Fruit fly (Drosophila melanogaster) whole organism, embryonic: Measurements from ENCODE around the gene CG45011.
A peak's percentile ranks its signal among the peaks of the same experiment; 100 is the strongest.

Experiments
- Bteb2 ChIP-seq: fragments of 200-800 bp; sonication (Bioruptor generic); optimal IDR thresholded peaks from 2 replicates; lab custom pipeline; 2016; ENCODE audit warnings: missing biosample characterization, missing genetic modification characterization
- CG10543 ChIP-seq: fragments of 200-800 bp; sonication (Bioruptor generic); optimal IDR thresholded peaks from 3 replicates; lab custom pipeline; 2017; ENCODE audit warnings: missing biosample characterization, mild to moderate bottlenecking, missing genetic modification characterization, moderate library complexity
- CG10654 ChIP-seq: fragments of 200-800 bp; sonication (Bioruptor generic); optimal IDR thresholded peaks from 2 replicates; lab custom pipeline; 2016; ENCODE audit warnings: missing biosample characterization, missing genetic modification characterization
- CG11085 ChIP-seq: fragments of 200-800 bp; sonication (Bioruptor generic); IDR thresholded peaks from 2 replicates; pipeline ENCODE4 v1.3.6; 2022; ENCODE audit warnings: missing biosample characterization, missing genetic modification characterization
- CG11247 ChIP-seq: fragments of 200-800 bp; sonication (Bioruptor generic); IDR thresholded peaks from 2 replicates; pipeline ENCODE4 v1.3.6; 2022; ENCODE audit warnings: missing biosample characterization, missing genetic modification characterization
- CG11398 ChIP-seq: fragments of 200-800 bp; sonication (Bioruptor generic); optimal IDR thresholded peaks from 2 replicates; lab custom pipeline; 2016; ENCODE audit warnings: missing biosample characterization, missing genetic modification characterization
- CG12236 ChIP-seq: fragments of 200-800 bp; sonication (Bioruptor generic); optimal IDR thresholded peaks from 2 replicates; lab custom pipeline; 2016; ENCODE audit warnings: missing biosample characterization, missing genetic modification characterization
- CG12744 ChIP-seq: fragments of 200-800 bp; sonication (Bioruptor generic); optimal IDR thresholded peaks from 2 replicates; lab custom pipeline; 2016; ENCODE audit warnings: missing biosample characterization, missing genetic modification characterization
- CG15011 ChIP-seq: fragments of 200-800 bp; sonication (Bioruptor generic); optimal IDR thresholded peaks from 3 replicates; lab custom pipeline; 2018; ENCODE audit warnings: missing biosample characterization, mild to moderate bottlenecking, missing genetic modification characterization
- CG15601 ChIP-seq: fragments of 200-800 bp; sonication (Bioruptor generic); optimal IDR thresholded peaks from 3 replicates; lab custom pipeline; 2019; ENCODE audit warnings: missing biosample characterization, mild to moderate bottlenecking, missing genetic modification characterization, moderate library complexity
- CG2120 ChIP-seq: fragments of 200-800 bp; sonication (Bioruptor generic); optimal IDR thresholded peaks from 3 replicates; lab custom pipeline; 2016; ENCODE audit warnings: missing biosample characterization, missing genetic modification characterization
- CG4820 ChIP-seq: fragments of 200-800 bp; sonication (Bioruptor generic); optimal IDR thresholded peaks from 3 replicates; lab custom pipeline; 2016; ENCODE audit warnings: missing biosample characterization, missing genetic modification characterization
- CG8290 ChIP-seq, 3 experiments: fragments of 200-800 bp; sonication (Bioruptor generic); optimal IDR thresholded peaks; 2 replicates each; lab custom pipeline; 2016 to 2019; ENCODE audit warnings: missing biosample characterization in 3 of 3, missing genetic modification characterization in 3 of 3, mild to moderate bottlenecking in 2 of 3, moderate library complexity in 1 of 3
- CG9876 ChIP-seq: fragments of 200-800 bp; sonication (Bioruptor generic); optimal IDR thresholded peaks from 2 replicates; lab custom pipeline; 2016; ENCODE audit warnings: missing biosample characterization, missing genetic modification characterization
- Ets65A ChIP-seq: fragments of 200-800 bp; sonication (Bioruptor generic); peaks from one replicate; lab custom pipeline; 2016; ENCODE audit warnings: missing biosample characterization, missing genetic modification characterization
- GATAe ChIP-seq: fragments of 200-800 bp; sonication (Bioruptor generic); conservative IDR thresholded peaks from 2 replicates; pipeline ENCODE4 v1.3.6; 2022; ENCODE audit warnings: missing biosample characterization, missing genetic modification characterization
- HLH54F ChIP-seq: fragments of 200-800 bp; sonication (Bioruptor generic); optimal IDR thresholded peaks from 3 replicates; lab custom pipeline; 2016; ENCODE audit warnings: missing biosample characterization, missing genetic modification characterization
- Lhr ChIP-seq: fragments of 200-800 bp; sonication (Bioruptor generic); optimal IDR thresholded peaks from 3 replicates; lab custom pipeline; 2017; ENCODE audit warnings: mild to moderate bottlenecking, missing biosample characterization, missing genetic modification reagents, missing genetic modification characterization
- MESR4 ChIP-seq: fragments of 200-800 bp; sonication (Bioruptor generic); optimal IDR thresholded peaks from 2 replicates; lab custom pipeline; 2018; ENCODE audit warnings: missing biosample characterization, mild to moderate bottlenecking, missing genetic modification characterization, moderate library complexity
- Med ChIP-seq: fragments of 200-800 bp; sonication (Bioruptor generic); peaks from one replicate; lab custom pipeline; 2016; ENCODE audit warnings: missing biosample characterization, missing genetic modification characterization, mild to moderate bottlenecking, inconsistent platforms, moderate library complexity
- Nf-YC ChIP-seq: fragments of 200-800 bp; optimal IDR thresholded peaks from 3 replicates; lab custom pipeline; 2019; ENCODE audit warnings: missing biosample characterization, mild to moderate bottlenecking, missing genetic modification characterization, moderate library complexity
- Scr ChIP-seq: fragments of 200-800 bp; sonication (Bioruptor generic); IDR thresholded peaks from 2 replicates; pipeline ENCODE4 v1.3.6; 2022; ENCODE audit warnings: missing biosample characterization, missing genetic modification characterization; ENCODE audit not compliant: partially characterized antibody
- ase ChIP-seq: fragments of 200-800 bp; sonication (Bioruptor generic); IDR thresholded peaks from 3 replicates; pipeline ENCODE4 v1.3.6; 2022; ENCODE audit warnings: missing biosample characterization, missing genetic modification characterization
- bcd ChIP-seq: fragments of 200-800 bp; sonication (Bioruptor generic); optimal IDR thresholded peaks from 2 replicates; lab custom pipeline; 2017; ENCODE audit warnings: missing biosample characterization, mild to moderate bottlenecking, missing genetic modification characterization
- btn ChIP-seq: fragments of 200-800 bp; sonication (Bioruptor generic); optimal IDR thresholded peaks from 2 replicates; lab custom pipeline; 2016; ENCODE audit warnings: missing biosample characterization, missing genetic modification characterization
- chinmo ChIP-seq: fragments of 200-800 bp; sonication (Bioruptor generic); IDR thresholded peaks from 4 replicates; pipeline ENCODE4 v1.3.6; 2022; ENCODE audit warnings: missing biosample characterization, missing genetic modification characterization; ENCODE audit not compliant: partially characterized antibody
- crp ChIP-seq, 2 experiments: fragments of 200-800 bp; sonication (Bioruptor generic); optimal IDR thresholded peaks; 2 replicates in 1 of 2; 3 replicates in 1 of 2; lab custom pipeline; 2017; ENCODE audit warnings: missing biosample characterization in 2 of 2, missing genetic modification characterization in 2 of 2, mild to moderate bottlenecking in 1 of 2, moderate library complexity in 1 of 2
- eve ChIP-seq, 2 experiments: fragments of >200 bp; optimal IDR thresholded peaks; 2 replicates each; lab custom pipeline; 2017; ENCODE audit warnings: missing biosample characterization in 2 of 2, missing genetic modification characterization in 2 of 2
- exex ChIP-seq: fragments of 200-800 bp; sonication (Bioruptor generic); optimal IDR thresholded peaks from 4 replicates; lab custom pipeline; 2018; ENCODE audit warnings: missing biosample characterization, mild to moderate bottlenecking, missing genetic modification characterization, moderate library complexity
- fd3F ChIP-seq: fragments of 200-800 bp; sonication (Bioruptor generic); optimal IDR thresholded peaks from 2 replicates; lab custom pipeline; 2018; ENCODE audit warnings: missing biosample characterization, mild to moderate bottlenecking, missing genetic modification characterization, moderate library complexity
- gem ChIP-seq: fragments of 200-800 bp; sonication (Bioruptor generic); optimal IDR thresholded peaks from 2 replicates; lab custom pipeline; 2019; ENCODE audit warnings: missing biosample characterization, mild to moderate bottlenecking, missing genetic modification characterization, moderate library complexity
- grn ChIP-seq: fragments of 200-800 bp; sonication (Bioruptor generic); optimal IDR thresholded peaks from 3 replicates; lab custom pipeline; 2017; ENCODE audit warnings: missing biosample characterization, missing genetic modification characterization
- hkb ChIP-seq, 2 experiments: fragments of 200-800 bp in 1 of 2; fragments of >200 bp in 1 of 2; sonication (Bioruptor generic) in 1 of 2; IDR thresholded peaks in 1 of 2; optimal IDR thresholded peaks in 1 of 2; 2 replicates each; pipeline versions ENCODE4 v1.3.6 to Lab custom; 2017 to 2022; ENCODE audit warnings: missing biosample characterization in 1 of 2, missing genetic modification characterization in 1 of 2
- jigr1 ChIP-seq: fragments of 200-800 bp; sonication (Bioruptor generic); IDR thresholded peaks from 3 replicates; pipeline ENCODE4 v1.3.6; 2022; ENCODE audit warnings: missing biosample characterization, missing genetic modification characterization
- sd ChIP-seq: fragments of 200-800 bp; sonication (Bioruptor generic); optimal IDR thresholded peaks from 3 replicates; lab custom pipeline; 2018; ENCODE audit warnings: missing biosample characterization, mild to moderate bottlenecking, missing genetic modification characterization, moderate library complexity
- sisA ChIP-seq: fragments of 200-800 bp; sonication (Bioruptor generic); IDR thresholded peaks from 2 replicates; pipeline ENCODE4 v1.3.6; 2022; ENCODE audit warnings: missing biosample characterization, missing genetic modification characterization
- trem ChIP-seq: fragments of 200-800 bp; optimal IDR thresholded peaks from 3 replicates; lab custom pipeline; 2019; ENCODE audit warnings: missing biosample characterization, mild to moderate bottlenecking, missing genetic modification characterization, moderate library complexity
- unpg ChIP-seq: fragments of 200-800 bp; sonication (Bioruptor generic); optimal IDR thresholded peaks from 3 replicates; lab custom pipeline; 2018; ENCODE audit warnings: missing biosample characterization, mild to moderate bottlenecking, missing genetic modification characterization, moderate library complexity

The CG45011 gene

DNA sequence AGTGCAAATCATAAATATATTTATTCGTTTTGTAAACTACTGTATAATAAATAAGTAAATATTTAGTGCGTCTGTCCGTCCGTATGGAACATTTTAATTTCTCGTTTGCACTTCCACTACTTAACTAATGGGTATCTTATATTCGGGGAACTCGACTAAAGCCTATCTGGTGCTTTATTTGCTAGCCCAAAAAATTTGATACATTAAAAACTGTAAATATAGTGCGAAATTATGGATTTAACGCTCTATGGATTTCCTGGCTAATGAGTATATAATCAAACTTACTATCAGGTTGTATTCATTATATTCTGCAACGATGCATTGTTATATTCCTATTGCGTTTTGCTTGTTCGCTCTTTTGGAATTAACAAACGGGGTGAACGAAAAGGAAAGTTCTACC, 3.1 kb downstream of the CG45011 start, which contains the start of gene Sfp33A4:
Gene Sfp33A4, plus strand, starts transcription at position 301 of the 400 bp plus-strand sequence.
- TF ChIP-seq Ets65A (GFP tag; lab: Kevin White, UChicago) (peak; percentile 4), crp (GFP tag; optimal IDR thresholded peaks at IDR 0.05; lab: Kevin White, UChicago) (no peak), CG10654 (GFP tag; lab: Kevin White, UChicago) (no peak), CG4820 (GFP tag; lab: Kevin White, UChicago) (no peak)

DNA sequence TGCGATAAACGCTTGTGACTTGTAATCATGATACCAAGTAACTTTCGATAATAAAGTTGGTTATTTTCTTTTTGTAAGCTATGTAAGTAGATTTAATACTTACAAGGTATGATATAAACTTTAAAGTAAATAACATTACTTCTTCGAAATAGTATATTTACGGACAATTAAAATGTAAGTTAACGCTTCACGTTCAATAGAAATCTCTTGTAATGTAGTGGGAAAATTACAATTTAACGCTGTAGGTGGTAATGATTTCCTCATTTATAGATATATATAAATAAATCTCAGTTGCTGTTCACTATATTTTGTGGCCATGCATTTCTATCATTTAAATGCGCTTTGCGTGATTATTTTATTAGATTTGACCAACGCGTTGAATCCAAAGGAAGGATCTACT, 3.5 kb downstream of the CG45011 start, which contains the start of gene Sfp33A2:
Gene Sfp33A2, plus strand, starts transcription at position 301 of the 400 bp plus-strand sequence.
- TF ChIP-seq sisA (GFP tag; lab: Robert Waterston, UW) (no peak), CG11398 (GFP tag; lab: Kevin White, UChicago) (no peak), Bteb2 (GFP tag; lab: Kevin White, UChicago) (no peak), hkb (optimal IDR thresholded peaks at IDR 0.05; lab: Kevin White, UChicago) (no peak), hkb (GFP tag; IDR thresholded peaks at IDR 0.05; lab: Robert Waterston, UW) (no peak), Scr (GFP tag; lab: Robert Waterston, UW) (no peak), MESR4 (GFP tag; lab: Kevin White, UChicago) (no peak), HLH54F (no peak), unpg (GFP tag; lab: Kevin White, UChicago) (no peak), CG8290 (GFP tag; optimal IDR thresholded peaks at IDR 0.05; lab: Kevin White, UChicago) (no peak), CG8290 (tag; optimal IDR thresholded peaks at IDR 0.05; lab: Kevin White, UChicago) (no peak), CG10654 (GFP tag; lab: Kevin White, UChicago) (no peak), CG12236 (GFP tag; lab: Kevin White, UChicago) (no peak), CG9876 (no peak)

DNA sequence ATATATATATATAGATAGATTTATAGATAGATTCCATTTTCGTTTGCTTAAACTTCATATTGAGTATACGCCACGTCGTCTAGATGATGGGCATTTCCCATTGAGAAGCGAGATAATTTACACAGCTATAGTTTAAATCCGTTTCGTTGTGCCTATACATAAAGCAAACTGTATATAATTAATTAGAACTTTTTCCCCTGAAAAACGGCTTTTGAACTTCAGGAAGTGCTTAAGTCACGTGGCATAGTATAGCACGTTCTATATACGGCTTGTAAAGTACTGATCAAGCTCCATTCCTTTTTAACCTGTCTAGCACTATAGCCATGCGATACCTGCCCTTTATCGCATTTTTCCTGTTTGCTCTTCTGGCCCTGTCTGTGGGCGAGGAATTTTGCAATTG, 5.7 kb downstream of the CG45011 start, which contains the start of gene Sfp33A3:
Gene Sfp33A3, plus strand, starts transcription at position 301 of the 400 bp plus-strand sequence.
- TF ChIP-seq btn (GFP tag; lab: Kevin White, UChicago): no peak
- no peak for TF ChIP-seq bcd (GFP tag; lab: Kevin White, UChicago)

DNA sequence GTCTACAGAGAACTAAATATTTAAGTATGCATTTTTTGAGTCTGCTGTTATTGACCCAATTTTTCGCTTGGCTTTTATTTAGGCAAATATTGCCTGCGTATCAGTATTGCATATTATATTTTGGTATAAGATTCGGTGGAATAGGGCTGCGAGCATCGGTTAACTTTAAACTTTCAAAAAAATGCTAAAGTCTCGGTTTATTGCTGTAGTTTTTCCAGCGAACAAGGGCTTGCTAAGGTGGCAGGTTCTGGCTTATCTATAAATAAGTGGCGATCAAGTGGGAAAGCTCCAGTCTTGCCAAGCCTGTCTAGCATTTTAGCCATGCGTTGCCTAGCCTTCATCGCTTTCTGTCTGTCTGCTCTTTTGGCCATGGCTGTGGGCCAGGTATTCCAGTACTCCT, 6.5 kb downstream of the CG45011 start, which contains the start of gene CG31704:
Gene CG31704, plus strand, starts transcription at position 301 of the 400 bp plus-strand sequence.
- 0 out of 3 replicates have a peak, but pooled peaks have one; percentile 26 for TF ChIP-seq ase (GFP tag; lab: Robert Waterston, UW)
- TF ChIP-seq fd3F (GFP tag; lab: Kevin White, UChicago): no peak

DNA sequence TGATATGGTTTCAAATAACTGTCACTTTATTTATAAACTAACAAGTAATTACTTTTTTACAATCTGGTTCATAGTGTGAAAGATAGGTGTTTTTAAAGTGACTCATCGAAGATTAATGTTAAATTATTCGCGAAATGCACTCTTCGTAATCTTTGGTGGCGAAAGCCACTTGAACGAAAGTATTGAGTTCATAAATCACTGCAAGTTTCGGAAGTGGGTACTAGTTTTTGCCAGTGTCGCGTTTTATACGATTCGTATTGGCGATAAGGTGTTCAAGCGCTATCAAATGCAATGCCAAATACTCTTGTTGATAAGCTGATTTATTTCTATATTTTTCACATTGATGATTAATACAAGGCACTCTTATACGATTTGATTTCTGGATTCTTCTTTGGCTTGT, 7.7 kb downstream of the CG45011 start:
- TF ChIP-seq CG11085 (GFP tag; lab: Robert Waterston, UW) (0 out of 2 replicates have a peak, but pooled peaks have one; percentile 33), CG15011 (GFP tag; lab: Kevin White, UChicago) (no peak), gem (tag; lab: Kevin White, UChicago) (peak; percentile 0), CG2120 (GFP tag; lab: Kevin White, UChicago) (peak; percentile 13)

DNA sequence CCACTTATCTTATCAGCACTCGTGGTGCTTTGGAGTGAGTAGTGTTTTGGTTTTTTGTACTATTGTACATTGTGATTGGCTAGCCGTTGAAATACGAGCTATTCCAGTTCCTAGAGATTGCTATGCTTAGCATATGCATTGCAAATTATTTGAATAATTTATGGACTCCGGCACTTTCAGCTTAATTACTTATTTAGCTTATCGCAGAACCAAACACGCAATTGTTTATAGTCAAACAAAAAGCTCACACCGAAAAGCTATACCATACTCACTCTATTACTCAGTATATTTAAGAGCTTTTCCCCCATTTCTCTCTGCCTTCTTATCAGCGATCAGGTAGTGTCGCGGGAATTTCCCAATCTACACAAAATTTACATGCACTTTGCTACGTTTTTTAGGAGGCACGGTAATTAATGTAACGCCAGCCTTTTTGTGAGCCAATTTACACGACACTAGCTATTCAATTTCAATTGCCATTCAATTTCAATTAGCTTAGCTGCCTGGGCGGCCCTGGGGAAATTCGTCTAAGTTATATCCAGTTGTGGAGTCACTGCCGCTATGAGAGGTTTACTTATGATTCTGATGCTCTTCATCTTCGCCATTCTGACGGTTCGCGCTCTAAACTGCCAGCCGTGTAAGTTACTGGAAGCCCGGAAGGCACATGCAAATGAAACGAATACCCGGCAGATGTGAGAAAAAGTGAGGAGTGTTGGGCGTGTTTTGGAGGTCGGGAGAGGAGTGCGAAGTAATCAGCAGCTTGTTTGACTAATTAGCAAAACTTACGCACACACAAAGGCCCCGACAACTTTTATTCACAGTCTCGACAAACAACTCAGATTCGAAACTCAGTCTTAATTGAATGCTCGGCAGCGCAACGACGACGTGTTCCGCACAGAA, 8.7 kb downstream of the CG45011 start, which contains the start of the genes CG44008, CG14933, CG46426 and CG42486:
Gene CG44008, minus strand, starts transcription at position 155 of the 897 bp plus-strand sequence.
Gene CG14933, plus strand, starts transcription at position 538 of the 897 bp plus-strand sequence.
Gene CG46426, plus strand, starts transcription at position 538 of the 897 bp plus-strand sequence.
Gene CG42486, plus strand, starts transcription at position 847 of the 897 bp plus-strand sequence.
- TF ChIP-seq trem (tag; lab: Kevin White, UChicago) (no peak), grn (peak; percentile 49), CG10543 (GFP tag; lab: Kevin White, UChicago) (peak; percentile 8), sd (tag; lab: Kevin White, UChicago) (peak; percentile 14), chinmo (peak; percentile 24; the same call in 1 of the 4 replicates), jigr1 (no peak), Lhr (GFP tag; lab: Kevin White, UChicago) (no peak), GATAe (GFP tag; lab: Robert Waterston, UW) (0 out of 2 replicates have a peak, but pooled peaks have one; percentile 25), Nf-YC (peak; percentile 61), CG11247 (GFP tag; lab: Robert Waterston, UW) (no peak), CG15601 (tag; lab: Kevin White, UChicago) (peak; percentile 41), Med (peak; percentile 43), exex (peak; percentile 61), eve (GFP tag; optimal IDR thresholded peaks at IDR 0.05; lab: Kevin White, UChicago) (peak in 1 of 2 experiments; percentile 58), CG12744 (GFP tag; lab: Kevin White, UChicago) (no peak)
